Fruit fly (Drosophila melanogaster) whole organism, embryonic: ENCODE measurements around the gene MESR6.

Experiments used
- Asciz ChIP-seq: fragments of 200-800 bp; sonication (Bioruptor generic); optimal IDR thresholded peaks from 2 replicates; lab custom pipeline; 2017; ENCODE audit warnings: missing biosample characterization, mild to moderate bottlenecking, missing genetic modification characterization, missing genetic modification reagents
- BEAF-32 ChIP-seq: fragments of 200-800 bp; sonication (Bioruptor generic); optimal IDR thresholded peaks from 3 replicates; lab custom pipeline; 2017; ENCODE audit warnings: missing biosample characterization, missing genetic modification characterization, mild to moderate bottlenecking, moderate library complexity, missing genetic modification reagents
- CG11398 ChIP-seq: fragments of 200-800 bp; sonication (Bioruptor generic); optimal IDR thresholded peaks from 2 replicates; lab custom pipeline; 2016; ENCODE audit warnings: missing biosample characterization, missing genetic modification characterization
- CG11456 ChIP-seq: fragments of 200-800 bp; sonication (Bioruptor generic); IDR thresholded peaks from 3 replicates; pipeline ENCODE4 v1.3.6; 2022; ENCODE audit warnings: missing biosample characterization, missing genetic modification characterization
- CG11723 ChIP-seq: fragments of 200-800 bp; sonication (Bioruptor generic); optimal IDR thresholded peaks from 2 replicates; lab custom pipeline; 2017; ENCODE audit warnings: missing biosample characterization, mild to moderate bottlenecking, missing genetic modification characterization
- CG13894 ChIP-seq: fragments of 200-800 bp; sonication (Bioruptor generic); optimal IDR thresholded peaks from 3 replicates; lab custom pipeline; 2018; ENCODE audit warnings: missing biosample characterization, mild to moderate bottlenecking, missing genetic modification characterization, moderate library complexity
- CG1529 ChIP-seq: fragments of 200-800 bp; sonication (Bioruptor generic); optimal IDR thresholded peaks from 3 replicates; lab custom pipeline; 2018; ENCODE audit warnings: missing biosample characterization, missing genetic modification characterization
- CG15514 ChIP-seq: fragments of 200-800 bp; sonication (Bioruptor generic); optimal IDR thresholded peaks from 3 replicates; lab custom pipeline; 2017; ENCODE audit warnings: missing biosample characterization, missing genetic modification characterization, mild to moderate bottlenecking, moderate library complexity, missing genetic modification reagents
- CG16813 ChIP-seq: fragments of 200-800 bp; sonication (Bioruptor generic); IDR thresholded peaks from 3 replicates; pipeline ENCODE4 v1.3.6; 2022; ENCODE audit warnings: missing biosample characterization, missing genetic modification characterization; ENCODE audit not compliant: partially characterized antibody
- CG17186 ChIP-seq: fragments of 200-800 bp; sonication (Bioruptor generic); optimal IDR thresholded peaks from 3 replicates; lab custom pipeline; 2017; ENCODE audit warnings: missing biosample characterization, missing genetic modification reagents, missing genetic modification characterization
- CG17568 ChIP-seq: fragments of 200-800 bp; sonication (Bioruptor generic); optimal IDR thresholded peaks from 2 replicates; lab custom pipeline; 2018; ENCODE audit warnings: missing biosample characterization, mild to moderate bottlenecking, missing genetic modification characterization, moderate library complexity
- CG2120 ChIP-seq: fragments of 200-800 bp; sonication (Bioruptor generic); optimal IDR thresholded peaks from 3 replicates; lab custom pipeline; 2016; ENCODE audit warnings: missing biosample characterization, missing genetic modification characterization
- CG2889 ChIP-seq: fragments of 200-800 bp; sonication (Bioruptor generic); IDR thresholded peaks from 3 replicates; pipeline ENCODE4 v1.3.6; 2022; ENCODE audit warnings: missing biosample characterization, missing genetic modification characterization
- CG4707 ChIP-seq: fragments of 200-800 bp; sonication (Bioruptor generic); optimal IDR thresholded peaks from 2 replicates; lab custom pipeline; 2018; ENCODE audit warnings: missing biosample characterization, mild to moderate bottlenecking, missing genetic modification characterization, moderate library complexity
- CG5180 ChIP-seq: fragments of 200-800 bp; sonication (Bioruptor generic); optimal IDR thresholded peaks from 3 replicates; lab custom pipeline; 2017; ENCODE audit warnings: missing biosample characterization, missing genetic modification characterization, mild to moderate bottlenecking, moderate library complexity, missing genetic modification reagents
- CG6175 ChIP-seq: fragments of 200-800 bp; sonication (Bioruptor generic); IDR thresholded peaks from 3 replicates; pipeline ENCODE4 v1.3.6; 2022; ENCODE audit warnings: missing biosample characterization, missing genetic modification characterization
- CG6689 ChIP-seq: fragments of 200-800 bp; sonication (Bioruptor generic); IDR thresholded peaks from 2 replicates; pipeline ENCODE4 v1.3.6; 2022; ENCODE audit warnings: missing biosample characterization, missing genetic modification characterization
- CG7357 ChIP-seq: fragments of 200-800 bp; sonication (Bioruptor generic); IDR thresholded peaks from 3 replicates; pipeline ENCODE4 v1.3.6; 2022; ENCODE audit warnings: missing biosample characterization, missing genetic modification characterization
- CG9215 ChIP-seq: fragments of 200-800 bp; sonication (Bioruptor generic); IDR thresholded peaks from 2 replicates; pipeline ENCODE4 v1.3.6; 2022; ENCODE audit warnings: missing biosample characterization, missing genetic modification characterization
- CoRest ChIP-seq: fragments of 200-800 bp; sonication (Bioruptor generic); optimal IDR thresholded peaks from 3 replicates; lab custom pipeline; 2018; ENCODE audit warnings: missing biosample characterization, mild to moderate bottlenecking, missing genetic modification characterization, moderate library complexity
- Dfd ChIP-seq, 2 experiments: fragments of >200 bp; optimal IDR thresholded peaks; 2 replicates each; lab custom pipeline; 2017; ENCODE audit warnings: missing biosample characterization in 2 of 2, missing genetic modification characterization in 2 of 2
- E2f1 ChIP-seq: fragments of 200-800 bp; sonication (Bioruptor generic); IDR thresholded peaks from 2 replicates; pipeline ENCODE4 v1.3.6; 2022; ENCODE audit warnings: missing biosample characterization, missing genetic modification characterization
- Eip74EF ChIP-seq, 2 experiments: fragments of 200-800 bp in 1 of 2; fragments of >200 bp in 1 of 2; sonication (Bioruptor generic) in 1 of 2; optimal IDR thresholded peaks; 2 replicates each; lab custom pipeline; 2017 to 2019; ENCODE audit warnings: missing biosample characterization in 2 of 2, missing genetic modification characterization in 2 of 2, mild to moderate bottlenecking in 1 of 2, moderate library complexity in 1 of 2
- Elba2 ChIP-seq: fragments of 200-800 bp; sonication (Bioruptor generic); optimal IDR thresholded peaks from 3 replicates; lab custom pipeline; 2016; ENCODE audit warnings: missing biosample characterization, missing genetic modification characterization
- HmgZ ChIP-seq: fragments of 200-800 bp; sonication (Bioruptor generic); optimal IDR thresholded peaks from 2 replicates; lab custom pipeline; 2018; ENCODE audit warnings: missing biosample characterization, mild to moderate bottlenecking, missing genetic modification characterization
- MTF-1 ChIP-seq: fragments of 200-800 bp; sonication (Bioruptor generic); optimal IDR thresholded peaks from 2 replicates; lab custom pipeline; 2018; ENCODE audit warnings: missing biosample characterization, mild to moderate bottlenecking, missing genetic modification characterization, borderline replicate concordance
- NC2β ChIP-seq: fragments of 200-800 bp; sonication (Bioruptor generic); optimal IDR thresholded peaks from 2 replicates; lab custom pipeline; 2016; ENCODE audit warnings: missing biosample characterization, missing genetic modification characterization
- NFAT ChIP-seq: fragments of 200-800 bp; sonication (Bioruptor generic); IDR thresholded peaks from 2 replicates; pipeline ENCODE4 v1.3.6; 2022; ENCODE audit warnings: missing biosample characterization, missing genetic modification characterization
- Nf-YC ChIP-seq: fragments of 200-800 bp; optimal IDR thresholded peaks from 3 replicates; lab custom pipeline; 2019; ENCODE audit warnings: missing biosample characterization, mild to moderate bottlenecking, missing genetic modification characterization, moderate library complexity
- NfI ChIP-seq: fragments of 200-800 bp; sonication (Bioruptor generic); optimal IDR thresholded peaks from 3 replicates; lab custom pipeline; 2018; ENCODE audit warnings: missing biosample characterization, mild to moderate bottlenecking, missing genetic modification characterization, moderate library complexity
- Six4 ChIP-seq: fragments of 200-800 bp; sonication (Bioruptor generic); optimal IDR thresholded peaks from 2 replicates; lab custom pipeline; 2016; ENCODE audit warnings: missing biosample characterization, missing genetic modification characterization
- bbx ChIP-seq: fragments of 200-800 bp; sonication (Bioruptor generic); IDR thresholded peaks from 2 replicates; pipeline ENCODE4 v1.3.6; 2022; ENCODE audit warnings: missing biosample characterization, missing genetic modification characterization; ENCODE audit not compliant: partially characterized antibody
- crp ChIP-seq, 2 experiments: fragments of 200-800 bp; sonication (Bioruptor generic); optimal IDR thresholded peaks; 2 replicates in 1 of 2; 3 replicates in 1 of 2; lab custom pipeline; 2017; ENCODE audit warnings: missing biosample characterization in 2 of 2, missing genetic modification characterization in 2 of 2, mild to moderate bottlenecking in 1 of 2, moderate library complexity in 1 of 2
- da ChIP-seq: fragments of 200-800 bp; sonication (Bioruptor generic); optimal IDR thresholded peaks from 2 replicates; lab custom pipeline; 2016; ENCODE audit warnings: missing biosample characterization, missing genetic modification characterization
- dati ChIP-seq: fragments of 200-800 bp; sonication (Bioruptor generic); IDR thresholded peaks from 2 replicates; pipeline ENCODE4 v1.3.6; 2022; ENCODE audit warnings: missing biosample characterization, missing genetic modification characterization
- disco-r ChIP-seq: fragments of 200-800 bp; sonication (Bioruptor generic); optimal IDR thresholded peaks from 2 replicates; lab custom pipeline; 2016; ENCODE audit warnings: missing biosample characterization, missing genetic modification characterization
- ewg ChIP-seq: fragments of 200-800 bp; sonication (Bioruptor generic); optimal IDR thresholded peaks from 3 replicates; lab custom pipeline; 2017; ENCODE audit warnings: mild to moderate bottlenecking, missing biosample characterization, missing genetic modification reagents, missing genetic modification characterization
- ind ChIP-seq: fragments of 200-800 bp; sonication (Bioruptor generic); optimal IDR thresholded peaks from 3 replicates; lab custom pipeline; 2016; ENCODE audit warnings: missing biosample characterization, missing genetic modification characterization
- jigr1 ChIP-seq: fragments of 200-800 bp; sonication (Bioruptor generic); IDR thresholded peaks from 3 replicates; pipeline ENCODE4 v1.3.6; 2022; ENCODE audit warnings: missing biosample characterization, missing genetic modification characterization
- ken ChIP-seq: fragments of 200-800 bp; sonication (Bioruptor generic); IDR thresholded peaks from 3 replicates; pipeline ENCODE4 v1.3.6; 2022; ENCODE audit warnings: missing biosample characterization, missing genetic modification characterization
- salm ChIP-seq: fragments of 200-800 bp; sonication (Bioruptor generic); optimal IDR thresholded peaks from 2 replicates; lab custom pipeline; 2018; ENCODE audit warnings: missing biosample characterization, mild to moderate bottlenecking, missing genetic modification characterization
- sisA ChIP-seq: fragments of 200-800 bp; sonication (Bioruptor generic); IDR thresholded peaks from 2 replicates; pipeline ENCODE4 v1.3.6; 2022; ENCODE audit warnings: missing biosample characterization, missing genetic modification characterization
- slou ChIP-seq: fragments of 200-800 bp; sonication (Bioruptor generic); optimal IDR thresholded peaks from 3 replicates; lab custom pipeline; 2016; ENCODE audit warnings: missing biosample characterization, missing genetic modification characterization
- tin ChIP-seq: fragments of 200-800 bp; sonication (Bioruptor generic); optimal IDR thresholded peaks from 3 replicates; lab custom pipeline; 2016; ENCODE audit warnings: missing biosample characterization, missing genetic modification characterization
- unc-4 ChIP-seq: fragments of 200-800 bp; sonication (Bioruptor generic); IDR thresholded peaks from 2 replicates; pipeline ENCODE4 v1.3.6; 2022; ENCODE audit warnings: missing biosample characterization, missing genetic modification characterization; ENCODE audit not compliant: partially characterized antibody
- vnd ChIP-seq: fragments of 200-800 bp; sonication (Bioruptor generic); IDR thresholded peaks from 3 replicates; pipeline ENCODE4 v1.3.6; 2022; ENCODE audit warnings: missing biosample characterization, missing genetic modification characterization; ENCODE audit not compliant: partially characterized antibody
- vvl ChIP-seq: fragments of 200-800 bp; sonication (Bioruptor generic); IDR thresholded peaks from 2 replicates; pipeline ENCODE4 v1.3.6; 2022; ENCODE audit warnings: missing biosample characterization, missing genetic modification characterization
- wdn ChIP-seq: fragments of 200-800 bp; sonication (Bioruptor generic); IDR thresholded peaks from 2 replicates; pipeline ENCODE4 v1.3.6; 2022; ENCODE audit warnings: missing biosample characterization, missing genetic modification characterization

Gene MESR6

DNA sequence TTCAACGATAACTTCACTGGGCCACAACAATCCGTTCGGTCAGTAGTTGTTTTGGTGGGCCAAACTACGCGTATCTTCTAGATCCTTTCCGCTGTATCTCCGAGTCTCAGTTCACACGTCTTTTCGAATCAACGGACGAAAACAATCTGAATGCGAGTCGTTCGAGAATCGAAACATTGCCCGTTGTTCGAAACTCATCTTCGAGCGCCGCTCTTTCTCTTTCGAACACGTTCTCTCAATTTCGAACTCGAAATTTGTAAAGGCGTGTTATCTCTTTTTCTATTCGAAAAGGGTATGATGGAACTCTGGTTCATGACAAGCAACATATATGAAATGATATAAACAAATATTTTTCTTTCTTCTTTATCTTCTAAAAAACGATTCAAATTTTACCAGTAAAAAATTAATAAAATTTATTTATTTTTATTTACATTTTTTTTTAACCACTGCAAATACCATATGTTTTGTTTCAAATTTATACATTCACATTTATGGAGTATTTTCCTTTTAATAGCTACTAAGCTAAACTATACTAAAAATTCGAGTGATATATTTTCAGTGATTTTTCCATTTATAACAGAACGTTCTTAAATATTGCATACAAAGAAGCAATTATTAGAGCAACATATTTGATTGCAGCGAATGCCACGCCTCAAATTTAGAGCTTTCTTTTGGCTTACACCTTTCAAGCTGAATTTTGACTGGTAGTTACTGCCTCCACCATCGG is 47.0 kb upstream of the MESR6 start, which contains the start of gene nkd (continued):
- TF ChIP-seq CG16813 (GFP tag; lab: Robert Waterston, UW) (0 out of 3 replicates have a peak, but pooled peaks have one; percentile 1), CG11723 (peak; percentile 60), tin (GFP tag; lab: Kevin White, UChicago) (peak; percentile 83), BEAF-32 (GFP tag; lab: Kevin White, UChicago) (no peak), CG1529 (peak; percentile 29), CG17186 (GFP tag; lab: Kevin White, UChicago) (no peak), Dfd (GFP tag; optimal IDR thresholded peaks at IDR 0.05; lab: Kevin White, UChicago) (no peak), da (peak; percentile 36), NFAT (peak; percentile 89), Nf-YC (tag; lab: Kevin White, UChicago) (peak; percentile 81), wdn (peak; percentile 81), vvl (peak; percentile 97), HmgZ (peak; percentile 84), CG2889 (GFP tag; lab: Robert Waterston, UW) (peak; percentile 81), vnd (GFP tag; lab: Robert Waterston, UW) (no peak), ewg (GFP tag; lab: Kevin White, UChicago) (peak; percentile 60), NfI (GFP tag; lab: Kevin White, UChicago) (peak; percentile 86), CG4707 (GFP tag; lab: Kevin White, UChicago) (peak; percentile 79), ken (peak; percentile 80), ind (GFP tag; lab: Kevin White, UChicago) (peak; percentile 82), salm (peak; percentile 76), CG6689 (GFP tag; lab: Robert Waterston, UW) (peak; percentile 91), CG11398 (GFP tag; lab: Kevin White, UChicago) (peak; percentile 61), CG6175 (GFP tag; lab: Robert Waterston, UW) (peak; percentile 51; the same call in 2 of the 3 replicates), CG5180 (GFP tag; lab: Kevin White, UChicago) (peak; percentile 64), Six4 (GFP tag; lab: Kevin White, UChicago) (peak; percentile 88), Elba2 (GFP tag; lab: Kevin White, UChicago) (peak; percentile 19), CG9215 (GFP tag; lab: Robert Waterston, UW) (peak; percentile 73), slou (GFP tag; lab: Kevin White, UChicago) (peak; percentile 49), CG13894 (tag; lab: Kevin White, UChicago) (peak; percentile 82), CG2120 (GFP tag; lab: Kevin White, UChicago) (peak; percentile 90), CG11456 (GFP tag; lab: Robert Waterston, UW) (peak; percentile 86), bbx (peak; percentile 81), crp (GFP tag; optimal IDR thresholded peaks at IDR 0.05; lab: Kevin White, UChicago) (no peak), jigr1 (no peak), Eip74EF (GFP tag; optimal IDR thresholded peaks at IDR 0.05; lab: Kevin White, UChicago) (peak in 1 of 2 experiments; percentile 84), sisA (GFP tag; lab: Robert Waterston, UW) (peak; percentile 83), dati (GFP tag; lab: Robert Waterston, UW) (peak; percentile 64; the same call in 1 of the 2 replicates), disco-r (GFP tag; lab: Kevin White, UChicago) (no peak), unc-4 (GFP tag; lab: Robert Waterston, UW) (no peak), Asciz (GFP tag; lab: Kevin White, UChicago) (peak; percentile 79), NC2β (GFP tag; lab: Kevin White, UChicago) (peak; percentile 5), CoRest (tag; lab: Kevin White, UChicago) (peak; percentile 92), CG17568 (GFP tag; lab: Kevin White, UChicago) (peak; percentile 82), CG15514 (peak; percentile 63), MTF-1 (no peak), E2f1 (peak; percentile 93), CG7357 (GFP tag; lab: Robert Waterston, UW) (peak; percentile 65; the same call in 1 of the 3 replicates)
